Fruit fly (Drosophila melanogaster): ENCODE data around the gene Meics.
A peak's percentile ranks its signal among the peaks of the same experiment; 100 is the strongest.

Meics gene

dm6 chr3L:13938470-13939150, 25.9 kb downstream of the Meics start (continued):
- peak; percentile 87 for TF ChIP-seq nmo (GFP tag; optimal IDR thresholded peaks at IDR 0.05)
- peak; percentile 72 for TF ChIP-seq Rx (GFP tag; IDR thresholded peaks at IDR 0.05)
- TF ChIP-seq D19B (GFP tag; optimal IDR thresholded peaks at IDR 0.05), result peak; percentile 80
- TF ChIP-seq Hr78 (GFP tag; optimal IDR thresholded peaks at IDR 0.05), result peak in 1 of 2 experiments; percentile 80
- peak; percentile 72 for TF ChIP-seq CG31224 (GFP tag; IDR thresholded peaks at IDR 0.05)
- 0 out of 3 replicates have a peak, but pooled peaks have one; percentile 60 for TF ChIP-seq Mrtf (GFP tag; IDR thresholded peaks at IDR 0.05)
- peak; percentile 49 for TF ChIP-seq CG2202 (tag; optimal IDR thresholded peaks at IDR 0.05)
- no peak for TF ChIP-seq bigmax (GFP tag; optimal IDR thresholded peaks at IDR 0.05)
- TF ChIP-seq CG13287 (GFP tag; IDR thresholded peaks at IDR 0.05; ENCODE audit: partially characterized antibody), result no peak
- peak; percentile 53 for TF ChIP-seq crol (GFP tag; IDR thresholded peaks at IDR 0.05)
- peak; percentile 88 for TF ChIP-seq CG1529 (GFP tag; optimal IDR thresholded peaks at IDR 0.05)
- TF ChIP-seq wdn (GFP tag; IDR thresholded peaks at IDR 0.05), result peak; percentile 50; the same call in 1 of the 2 replicates
- peak; percentile 75 to 86 for TF ChIP-seq bsh (GFP tag; optimal IDR thresholded peaks at IDR 0.05)
- TF ChIP-seq trh (GFP tag; optimal IDR thresholded peaks at IDR 0.05), result peak; percentile 71
- TF ChIP-seq kah (GFP tag; optimal IDR thresholded peaks at IDR 0.05), result peak; percentile 79
- TF ChIP-seq CG4854 (GFP tag; optimal IDR thresholded peaks at IDR 0.05), result peak; percentile 80
- 0 out of 2 replicates have a peak, but pooled peaks have one; percentile 11 for TF ChIP-seq CG17328 (GFP tag; IDR thresholded peaks at IDR 0.05)
- peak; percentile 67 for TF ChIP-seq sisA (GFP tag; IDR thresholded peaks at IDR 0.05)
- no peak for TF ChIP-seq CG13894 (tag; optimal IDR thresholded peaks at IDR 0.05)
- no peak; the same call in 2 of the 3 replicates for TF ChIP-seq so (GFP tag; IDR thresholded peaks at IDR 0.05)
- no peak for TF ChIP-seq CG1832 (GFP tag; optimal IDR thresholded peaks at IDR 0.05)
- peak; percentile 81 for TF ChIP-seq Six4 (GFP tag; optimal IDR thresholded peaks at IDR 0.05)
- peak; percentile 71 for TF ChIP-seq CG5245 (GFP tag; optimal IDR thresholded peaks at IDR 0.05)
- TF ChIP-seq Tbp (GFP tag; optimal IDR thresholded peaks at IDR 0.05), result no peak
- peak; percentile 78 for TF ChIP-seq al (GFP tag; IDR thresholded peaks at IDR 0.05)
- peak; percentile 36; the same call in 1 of the 4 replicates for TF ChIP-seq chinmo (GFP tag; IDR thresholded peaks at IDR 0.05; ENCODE audit: partially characterized antibody)
- TF ChIP-seq CG10431 (GFP tag; optimal IDR thresholded peaks at IDR 0.05), result peak; percentile 58
- no peak for TF ChIP-seq MTF-1 (GFP tag; optimal IDR thresholded peaks at IDR 0.05; ENCODE audit: borderline replicate concordance)
- peak; percentile 73 for TF ChIP-seq run (tag; optimal IDR thresholded peaks at IDR 0.05)
- TF ChIP-seq CG17186 (GFP tag; optimal IDR thresholded peaks at IDR 0.05), result peak; percentile 59
- no peak; the same call in 1 of the 2 replicates for TF ChIP-seq CG10366 (GFP tag; IDR thresholded peaks at IDR 0.05)
- no peak; the same call in 1 of the 2 replicates for TF ChIP-seq Ravus (GFP tag; IDR thresholded peaks at IDR 0.05)
- TF ChIP-seq Neu2 (GFP tag; optimal IDR thresholded peaks at IDR 0.05; ENCODE audit: borderline replicate concordance), result peak; percentile 59
- TF ChIP-seq ems (GFP tag; optimal IDR thresholded peaks at IDR 0.05), result peak; percentile 85
- TF ChIP-seq CG11723 (GFP tag; optimal IDR thresholded peaks at IDR 0.05), result peak; percentile 92
- peak; percentile 87 for TF ChIP-seq NK7.1 (GFP tag; optimal IDR thresholded peaks at IDR 0.05)
- peak; percentile 92 for TF ChIP-seq gro (GFP tag; optimal IDR thresholded peaks at IDR 0.05)
- no peak for TF ChIP-seq zf30C (GFP tag; optimal IDR thresholded peaks at IDR 0.05)
- peak; percentile 40 for TF ChIP-seq CTCF (GFP tag; optimal IDR thresholded peaks at IDR 0.05)
- TF ChIP-seq CG2116 (GFP tag; optimal IDR thresholded peaks at IDR 0.05), result peak; percentile 71
- peak; percentile 93 for TF ChIP-seq CG30403 (GFP tag; optimal IDR thresholded peaks at IDR 0.05)
- TF ChIP-seq tgo (GFP tag; IDR thresholded peaks at IDR 0.05), result peak; percentile 77
- TF ChIP-seq tll (GFP tag; optimal IDR thresholded peaks at IDR 0.05), result peak in 1 of 2 experiments; percentile 24
- TF ChIP-seq CG1603 (tag; optimal IDR thresholded peaks at IDR 0.05), result peak; percentile 29
- TF ChIP-seq Gsc (GFP tag; IDR thresholded peaks at IDR 0.05), result no peak
- TF ChIP-seq mirr (GFP tag; optimal IDR thresholded peaks at IDR 0.05), result peak; percentile 81
- peak; percentile 87 for TF ChIP-seq dysf (GFP tag; IDR thresholded peaks at IDR 0.05)
- peak; percentile 88 for TF ChIP-seq CG14710 (tag; optimal IDR thresholded peaks at IDR 0.05)
- no peak for TF ChIP-seq Dll (GFP tag; IDR thresholded peaks at IDR 0.05; ENCODE audit: partially characterized antibody)

All from whole organism, embryonic.